Worm (Caenorhabditis elegans): ENCODE data around the gene tag-290.

Gene tag-290

DNA sequence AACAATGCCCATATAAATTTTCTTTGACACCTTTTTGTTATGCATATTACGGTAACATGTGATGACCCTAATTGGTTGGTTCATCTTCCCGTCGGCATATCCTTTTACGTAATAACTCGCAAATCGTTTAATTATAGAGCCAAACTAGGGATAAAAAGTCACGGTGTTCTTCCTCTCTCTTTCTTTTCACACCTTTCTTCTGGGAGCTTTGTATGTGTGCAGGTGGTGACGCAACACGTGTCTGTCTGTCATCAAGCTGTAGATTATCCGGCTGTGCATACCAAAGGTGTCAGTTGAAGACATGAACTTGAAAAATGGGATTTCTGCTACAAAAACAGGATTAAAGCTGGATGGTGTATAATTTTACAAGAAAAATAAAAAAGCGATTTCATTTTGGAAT is 47.5 kb downstream of the tag-290 start:
- TF ChIP-seq saeg-2 (GFP tag; IDR thresholded peaks at IDR 0.05) (no peak), F44E2.7 (GFP tag; IDR thresholded peaks at IDR 0.05) (no peak), dmd-6 (GFP tag; IDR thresholded peaks at IDR 0.05) (no peak), nhr-237 (tag; optimal IDR thresholded peaks at IDR 0.05) (no peak), skn-1 (tag; optimal IDR thresholded peaks at IDR 0.05) (no peak), aha-1 (tag) (no peak), lin-29 (GFP tag; IDR thresholded peaks at IDR 0.05) (no peak), php-3 (GFP tag; IDR thresholded peaks at IDR 0.05) (no peak), lsy-2 (tag; optimal IDR thresholded peaks at IDR 0.05) (no peak), nhr-111 (GFP tag; optimal IDR thresholded peaks at IDR 0.05) (no peak)
